Worm (Caenorhabditis elegans): Measurements from ENCODE around the gene C10C6.3.
A peak's percentile ranks its signal among the peaks of the same experiment; 100 is the strongest.

The C10C6.3 gene

DNA sequence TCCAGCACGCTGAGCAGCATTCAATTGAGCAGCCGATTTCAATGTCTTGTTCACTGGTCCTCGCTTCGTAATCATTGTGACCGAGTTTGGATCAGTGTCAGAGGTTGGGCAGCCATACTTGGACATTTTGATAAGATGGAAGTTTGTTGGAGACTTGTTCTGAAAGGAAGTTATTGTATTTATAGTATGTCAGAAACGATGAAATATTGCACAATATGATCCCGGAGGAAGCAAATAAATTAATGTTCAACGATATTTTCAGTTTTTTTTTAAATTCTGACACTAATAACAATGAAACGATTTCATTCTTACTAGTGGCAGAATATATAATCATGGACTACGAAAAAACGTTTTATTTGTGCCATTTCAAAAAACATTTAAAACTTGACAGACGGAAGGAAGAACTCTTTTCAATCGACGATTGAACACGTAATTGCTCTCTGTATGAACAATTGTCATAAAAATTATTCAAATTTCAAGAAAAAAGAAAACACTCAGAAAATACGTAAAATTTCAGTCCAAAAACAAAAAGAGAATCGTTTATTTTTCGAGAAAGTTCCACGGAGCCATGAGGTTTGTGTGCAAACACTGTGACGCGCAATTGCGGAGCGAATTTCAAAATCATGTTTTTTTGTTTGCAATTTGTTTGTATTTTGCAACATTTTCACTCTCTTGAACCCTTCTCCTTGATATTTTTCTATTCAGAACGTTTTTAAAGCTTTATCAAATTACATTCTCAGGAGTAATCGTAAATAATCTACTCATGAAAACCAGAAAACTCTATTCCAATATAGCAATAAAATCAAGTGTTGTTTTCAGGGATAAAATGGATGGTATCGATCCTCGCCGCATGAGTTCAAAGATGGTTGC lies 15.2 kb upstream of the C10C6.3 start, which contains the start of the genes mbf-1 and nse-4 (continued):
- peak; percentile 47 for TF ChIP-seq lin-13 (GFP tag; optimal IDR thresholded peaks at IDR 0.05)
- TF ChIP-seq crh-2 (tag; optimal IDR thresholded peaks at IDR 0.05), result peak; percentile 82
- TF ChIP-seq nhr-10 (tag; optimal IDR thresholded peaks at IDR 0.05), result no peak
- TF ChIP-seq lsy-2 (tag; optimal IDR thresholded peaks at IDR 0.05), result peak; percentile 59 to 80
- no peak for TF ChIP-seq blmp-1 (tag; optimal IDR thresholded peaks at IDR 0.05; ENCODE audit: insufficient read depth)
- TF ChIP-seq zag-1 (tag; optimal IDR thresholded peaks at IDR 0.05), result no peak
- TF ChIP-seq ztf-1 (GFP tag; conservative IDR thresholded peaks at IDR 0.05), result no peak

ce11 chrIV:11479095-11479494 lies 14.1 kb upstream of the C10C6.3 start, which contains the start of gene catp-8:
TSS of gene catp-8 (minus strand) at chrIV:11479251.
- peak; percentile 8 for TF ChIP-seq ztf-4 (tag; optimal IDR thresholded peaks at IDR 0.05)
- TF ChIP-seq ztf-1 (GFP tag; conservative IDR thresholded peaks at IDR 0.05), result no peak
- peak; percentile 57 for TF ChIP-seq ama-1 (optimal IDR thresholded peaks at IDR 0.05)

DNA sequence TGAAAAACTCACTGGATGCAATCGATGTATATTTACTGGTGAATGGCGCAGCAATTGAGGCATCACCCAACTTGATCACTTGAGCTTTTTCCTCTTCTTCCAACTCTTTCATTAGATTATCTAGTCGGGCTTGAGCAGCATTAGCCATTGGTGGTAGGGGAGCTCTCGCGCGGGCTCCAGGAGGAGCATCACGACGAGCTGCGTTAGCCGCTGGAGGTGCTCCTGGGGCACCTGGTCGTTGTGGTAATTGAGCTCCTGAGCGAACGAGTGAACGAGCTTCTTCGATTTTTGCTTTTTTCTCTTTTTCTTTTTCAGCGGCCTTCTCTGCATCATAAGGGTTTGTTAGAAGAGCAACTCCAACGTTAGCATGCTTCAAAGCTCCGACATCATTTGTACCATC lies 10.1 kb upstream of the C10C6.3 start:
- TF ChIP-seq dmd-4 (tag; optimal IDR thresholded peaks at IDR 0.05), result no peak
- no peak for TF ChIP-seq nhr-23 (tag; optimal IDR thresholded peaks at IDR 0.05)
- no peak for TF ChIP-seq nhr-12 (tag; optimal IDR thresholded peaks at IDR 0.05)
- no peak for TF ChIP-seq ZK546.5 (tag; optimal IDR thresholded peaks at IDR 0.05)
- no peak for TF ChIP-seq ztf-11 (tag; optimal IDR thresholded peaks at IDR 0.05)
- TF ChIP-seq ztf-1 (GFP tag; conservative IDR thresholded peaks at IDR 0.05), result no peak
- TF ChIP-seq snpc-4 (tag; optimal IDR thresholded peaks at IDR 0.05), result no peak
- TF ChIP-seq fos-1 (tag; optimal IDR thresholded peaks at IDR 0.05), result no peak
- TF ChIP-seq lsy-2 (tag; optimal IDR thresholded peaks at IDR 0.05), result no peak
- TF ChIP-seq blmp-1 (tag; optimal IDR thresholded peaks at IDR 0.05; ENCODE audit: insufficient read depth), result no peak
- TF ChIP-seq skn-1 (tag; optimal IDR thresholded peaks at IDR 0.05), result no peak
- no peak for TF ChIP-seq nhr-6 (tag; optimal IDR thresholded peaks at IDR 0.05)
- TF ChIP-seq C34F6.9 (tag; optimal IDR thresholded peaks at IDR 0.05), result no peak
- no peak for TF ChIP-seq sma-3 (GFP tag; optimal IDR thresholded peaks at IDR 0.05)
- TF ChIP-seq mab-5 (tag; optimal IDR thresholded peaks at IDR 0.05), result no peak
- no peak for TF ChIP-seq nhr-11 (tag; optimal IDR thresholded peaks at IDR 0.05)
- TF ChIP-seq lin-39 (tag; optimal IDR thresholded peaks at IDR 0.05), result no peak
- no peak for TF ChIP-seq ztf-4 (tag; optimal IDR thresholded peaks at IDR 0.05)

- TF ChIP-seq elt-3 (tag; optimal IDR thresholded peaks at IDR 0.05), result no peak
- no peak for TF ChIP-seq skn-1 (tag; optimal IDR thresholded peaks at IDR 0.05)
- TF ChIP-seq sma-9 (GFP tag; optimal IDR thresholded peaks at IDR 0.05), result peak; percentile 86
- TF ChIP-seq sma-9 (tag; optimal IDR thresholded peaks at IDR 0.05), result no peak
- TF ChIP-seq blmp-1 (tag; optimal IDR thresholded peaks at IDR 0.05; ENCODE audit: insufficient read depth), result no peak
- TF ChIP-seq unc-55 (GFP tag; optimal IDR thresholded peaks at IDR 0.05), result peak; percentile 38
- peak; percentile 38 for TF ChIP-seq lin-11 (tag; optimal IDR thresholded peaks at IDR 0.05)
- no peak for TF ChIP-seq unc-62 (GFP tag; optimal IDR thresholded peaks at IDR 0.05)
- TF ChIP-seq crh-2 (tag; optimal IDR thresholded peaks at IDR 0.05), result peak; percentile 28
- no peak for TF ChIP-seq ZK546.5 (tag; optimal IDR thresholded peaks at IDR 0.05)
- TF ChIP-seq peb-1 (tag; optimal IDR thresholded peaks at IDR 0.05), result no peak
- TF ChIP-seq nhr-6 (tag; optimal IDR thresholded peaks at IDR 0.05), result no peak
- peak; percentile 50 for TF ChIP-seq nhr-21 (tag; optimal IDR thresholded peaks at IDR 0.05)
- peak; percentile 77 for TF ChIP-seq Y55F3AM.14 (GFP tag; optimal IDR thresholded peaks at IDR 0.05)
- TF ChIP-seq R02D3.7 (tag; optimal IDR thresholded peaks at IDR 0.05), result no peak
- TF ChIP-seq nhr-12 (tag; optimal IDR thresholded peaks at IDR 0.05), result no peak
- peak; percentile 25 for TF ChIP-seq ceh-16 (tag; optimal IDR thresholded peaks at IDR 0.05)
- TF ChIP-seq gmeb-1 (tag; optimal IDR thresholded peaks at IDR 0.05), result peak; percentile 54
- peak; percentile 32 to 56 for TF ChIP-seq lsy-2 (tag; optimal IDR thresholded peaks at IDR 0.05)
- no peak for TF ChIP-seq ztf-1 (GFP tag; conservative IDR thresholded peaks at IDR 0.05)
- no peak for TF ChIP-seq lin-39 (tag; optimal IDR thresholded peaks at IDR 0.05)
- no peak for TF ChIP-seq aly-2 (tag; optimal IDR thresholded peaks at IDR 0.05)
- peak; percentile 21 for TF ChIP-seq fos-1 (tag; optimal IDR thresholded peaks at IDR 0.05)
- peak; percentile 60 for TF ChIP-seq F13H6.1 (tag; optimal IDR thresholded peaks at IDR 0.05)
- no peak for TF ChIP-seq nhr-237 (tag; optimal IDR thresholded peaks at IDR 0.05)
- peak; percentile 71 for TF ChIP-seq lin-13 (GFP tag; optimal IDR thresholded peaks at IDR 0.05)
- no peak for TF ChIP-seq nhr-10 (tag; optimal IDR thresholded peaks at IDR 0.05)
- TF ChIP-seq mab-5 (tag; optimal IDR thresholded peaks at IDR 0.05), result no peak
- no peak for TF ChIP-seq sem-4 (tag; optimal IDR thresholded peaks at IDR 0.05)
- TF ChIP-seq egl-27 (tag; optimal IDR thresholded peaks at IDR 0.05), result peak; percentile 54
- TF ChIP-seq ceh-82 (tag; optimal IDR thresholded peaks at IDR 0.05), result no peak
- TF ChIP-seq nhr-23 (tag; optimal IDR thresholded peaks at IDR 0.05), result peak; percentile 12
- peak; percentile 17 for TF ChIP-seq nhr-77 (tag; optimal IDR thresholded peaks at IDR 0.05)
- peak; percentile 74 for TF ChIP-seq sma-3 (GFP tag; optimal IDR thresholded peaks at IDR 0.05)
- peak; percentile 70 for TF ChIP-seq C34F6.9 (tag; optimal IDR thresholded peaks at IDR 0.05)
- no peak for TF ChIP-seq mbf-1 (tag; optimal IDR thresholded peaks at IDR 0.05)
- peak; percentile 17 for TF ChIP-seq nhr-11 (tag; optimal IDR thresholded peaks at IDR 0.05)
- TF ChIP-seq snpc-4 (tag; optimal IDR thresholded peaks at IDR 0.05), result peak; percentile 40
- peak; percentile 61 for TF ChIP-seq ama-1 (optimal IDR thresholded peaks at IDR 0.05)
- no peak for TF ChIP-seq dmd-4 (tag; optimal IDR thresholded peaks at IDR 0.05)
Measured at ce11 chrIV:11474067-11474466, 9.0 kb upstream of the C10C6.3 start.
